Worm (Caenorhabditis elegans) whole organism, young adult: ENCODE results near the gene ani-2.

Source experiments
- C06A6.2 ChIP-seq: fragments of 200-800 bp; sonication (Bioruptor generic); conservative IDR thresholded peaks from 2 replicates; pipeline ENCODE4 v1.3.6; 2022; ENCODE audit warnings: missing genetic modification characterization, missing compliant biosample characterization
- D2030.7 ChIP-seq: fragments of 200-800 bp; sonication (Bioruptor generic); IDR thresholded peaks from 2 replicates; pipeline ENCODE4 v1.3.6; 2022; ENCODE audit warnings: missing genetic modification reagents, missing genetic modification characterization, missing compliant biosample characterization
- F22D6.2 ChIP-seq: sonication (generic microtip); optimal IDR thresholded peaks from 2 replicates; lab custom pipeline; 2016; ENCODE audit warnings: mild to moderate bottlenecking, missing genetic modification characterization, missing compliant biosample characterization
- F33H1.4 ChIP-seq: fragments of 200-800 bp; sonication (Bioruptor generic); IDR thresholded peaks from 2 replicates; pipeline ENCODE4 v1.3.6; 2022; ENCODE audit warnings: missing genetic modification reagents, missing genetic modification characterization, missing compliant biosample characterization
- F37B4.10 ChIP-seq: fragments of 200-800 bp; sonication (Bioruptor generic); IDR thresholded peaks from 2 replicates; pipeline ENCODE4 v1.3.6; 2022; ENCODE audit warnings: missing genetic modification characterization, missing compliant biosample characterization
- F55B11.4 ChIP-seq: sonication (generic microtip); optimal IDR thresholded peaks from 2 replicates; lab custom pipeline; 2016; ENCODE audit warnings: missing compliant biosample characterization, missing genetic modification characterization, borderline replicate concordance; ENCODE audit not compliant: insufficient read depth
- K11D2.4 ChIP-seq: fragments of 200-800 bp; sonication (Bioruptor generic); IDR thresholded peaks from 2 replicates; pipeline ENCODE4 v1.3.6; 2022; ENCODE audit warnings: missing genetic modification reagents, missing genetic modification characterization, missing compliant biosample characterization
- K12H6.12 ChIP-seq: fragments of 200-800 bp; sonication (Bioruptor generic); optimal IDR thresholded peaks from 2 replicates; lab custom pipeline; 2018; ENCODE audit warnings: mild to moderate bottlenecking, missing genetic modification characterization, missing compliant biosample characterization
- Y53G8AR.9 ChIP-seq: fragments of 200-800 bp; sonication (Bioruptor generic); conservative IDR thresholded peaks from 2 replicates; pipeline ENCODE4 v1.3.6; 2022; ENCODE audit warnings: missing genetic modification reagents, missing genetic modification characterization, missing compliant biosample characterization
- Y56A3A.18 ChIP-seq: fragments of 200-800 bp; sonication (Bioruptor generic); IDR thresholded peaks from 2 replicates; pipeline ENCODE4 v1.3.6; 2022; ENCODE audit warnings: missing genetic modification reagents, missing genetic modification characterization, missing compliant biosample characterization
- Y67H2A.10 ChIP-seq: fragments of 200-800 bp; sonication (Bioruptor generic); conservative IDR thresholded peaks from 2 replicates; pipeline ENCODE4 v1.3.6; 2022; ENCODE audit warnings: missing genetic modification reagents, missing genetic modification characterization, missing compliant biosample characterization
- Y95B8A.8 ChIP-seq: fragments of 200-800 bp; sonication (Bioruptor generic); IDR thresholded peaks from 2 replicates; pipeline ENCODE4 v1.3.6; 2022; ENCODE audit warnings: missing genetic modification reagents, missing genetic modification characterization, missing compliant biosample characterization
- ama-1 ChIP-seq, 3 experiments: fragments of 150-350 bp in 1 of 3; sonication (generic microtip) in 2 of 3; optimal IDR thresholded peaks; 2 replicates each; lab custom pipeline; 2014 to 2018; ENCODE audit warnings: missing biosample characterization in 2 of 3, missing genetic modification characterization in 2 of 3, missing genetic modification reagents in 2 of 3
- atf-7 ChIP-seq: sonication (generic microtip); optimal IDR thresholded peaks from 2 replicates; lab custom pipeline; 2017; ENCODE audit warnings: mild to moderate bottlenecking, missing genetic modification characterization, missing compliant biosample characterization
- attf-5 ChIP-seq: fragments of 200-800 bp; sonication (Bioruptor generic); optimal IDR thresholded peaks from 2 replicates; lab custom pipeline; 2018; ENCODE audit warnings: mild to moderate bottlenecking, missing genetic modification characterization, missing compliant biosample characterization
- attf-6 ChIP-seq: fragments of 200-800 bp; sonication (Bioruptor generic); IDR thresholded peaks from 2 replicates; pipeline ENCODE4 v1.3.6; 2022; ENCODE audit warnings: missing genetic modification reagents, missing genetic modification characterization, missing compliant biosample characterization
- cebp-2 ChIP-seq: fragments of 200-800 bp; sonication (Bioruptor generic); IDR thresholded peaks from 2 replicates; pipeline ENCODE4 v1.3.6; 2022; ENCODE audit warnings: missing genetic modification characterization, missing compliant biosample characterization
- ceh-100 ChIP-seq: fragments of 200-800 bp; sonication (Bioruptor generic); IDR thresholded peaks from 2 replicates; pipeline ENCODE4 v1.3.6; 2022; ENCODE audit warnings: missing genetic modification reagents, missing genetic modification characterization, missing compliant biosample characterization
- ceh-40 ChIP-seq: fragments of 200-800 bp; sonication (Bioruptor generic); IDR thresholded peaks from 2 replicates; pipeline ENCODE4 v1.3.6; 2022; ENCODE audit warnings: missing genetic modification characterization, missing compliant biosample characterization
- chd-7 ChIP-seq: sonication (generic microtip); optimal IDR thresholded peaks from 2 replicates; lab custom pipeline; 2016; ENCODE audit warnings: mild to moderate bottlenecking, missing genetic modification characterization, moderate library complexity, missing compliant biosample characterization
- die-1 ChIP-seq: sonication (generic microtip); optimal IDR thresholded peaks from 2 replicates; lab custom pipeline; 2016; ENCODE audit warnings: missing genotype, mild to moderate bottlenecking, missing genetic modification characterization, missing compliant biosample characterization
- gei-17 ChIP-seq: fragments of 200-800 bp; sonication (Bioruptor generic); optimal IDR thresholded peaks from 2 replicates; lab custom pipeline; 2018; ENCODE audit warnings: mild to moderate bottlenecking, missing genetic modification characterization, missing compliant biosample characterization
- hlh-12 ChIP-seq: sonication (generic microtip); optimal IDR thresholded peaks from 2 replicates; lab custom pipeline; 2016; ENCODE audit warnings: missing genetic modification characterization, missing compliant biosample characterization
- hmg-1.2 ChIP-seq: fragments of 200-800 bp; sonication (Bioruptor generic); IDR thresholded peaks from 2 replicates; pipeline ENCODE4 v1.3.6; 2022; ENCODE audit warnings: missing genetic modification reagents, missing genetic modification characterization, missing compliant biosample characterization
- lin-26 ChIP-seq: fragments of 200-800 bp; sonication (Bioruptor generic); IDR thresholded peaks from 2 replicates; pipeline ENCODE4 v1.3.6; 2022; ENCODE audit warnings: missing genetic modification reagents, missing genetic modification characterization, missing compliant biosample characterization
- lin-35 ChIP-seq, 3 experiments: fragments of 150-350 bp in 2 of 3; sonication (generic microtip) in 1 of 3; optimal IDR thresholded peaks; 2 replicates each; lab custom pipeline; 2014 to 2018; ENCODE audit warnings: missing biosample characterization in 3 of 3, missing genetic modification characterization in 3 of 3, missing genetic modification reagents in 3 of 3
- lin-40 ChIP-seq: sonication (generic microtip); optimal IDR thresholded peaks from 2 replicates; lab custom pipeline; 2016; ENCODE audit warnings: missing genetic modification characterization, mild to moderate bottlenecking, missing compliant biosample characterization, missing genotype, missing genetic modification reagents
- lir-1 ChIP-seq: fragments of 200-800 bp; sonication (Bioruptor generic); conservative IDR thresholded peaks from 2 replicates; pipeline ENCODE4 v1.3.6; 2022; ENCODE audit warnings: missing genetic modification reagents, missing genetic modification characterization, missing compliant biosample characterization
- lsl-1 ChIP-seq: fragments of 200-800 bp; sonication (Bioruptor generic); optimal IDR thresholded peaks from 2 replicates; lab custom pipeline; 2018; ENCODE audit warnings: mild to moderate bottlenecking, missing genetic modification characterization, moderate library complexity, missing compliant biosample characterization
- madf-3 ChIP-seq: fragments of 200-800 bp; sonication (Bioruptor generic); IDR thresholded peaks from 2 replicates; pipeline ENCODE4 v1.3.6; 2022; ENCODE audit warnings: missing genetic modification reagents, missing genetic modification characterization, missing compliant biosample characterization
- madf-6 ChIP-seq: fragments of 200-800 bp; sonication (Bioruptor generic); IDR thresholded peaks from 2 replicates; pipeline ENCODE4 v1.3.6; 2022; ENCODE audit warnings: missing genetic modification reagents, missing genetic modification characterization, missing compliant biosample characterization
- mcd-1 ChIP-seq: fragments of 200-800 bp; sonication (Bioruptor generic); IDR thresholded peaks from 2 replicates; pipeline ENCODE4 v1.3.6; 2022; ENCODE audit warnings: missing genetic modification reagents, missing genetic modification characterization, missing compliant biosample characterization
- mel-28 ChIP-seq: sonication (generic microtip); optimal IDR thresholded peaks from 2 replicates; lab custom pipeline; 2016; ENCODE audit warnings: borderline replicate concordance, mild to moderate bottlenecking, missing genetic modification characterization, missing compliant biosample characterization
- mxl-1 ChIP-seq: sonication (generic microtip); optimal IDR thresholded peaks from 2 replicates; lab custom pipeline; 2016; ENCODE audit warnings: missing genetic modification characterization, missing compliant biosample characterization
- nfya-1 ChIP-seq: sonication (generic microtip); optimal IDR thresholded peaks from 2 replicates; lab custom pipeline; 2017; ENCODE audit warnings: antibody characterized with exemption, missing compliant biosample characterization, missing genetic modification characterization, borderline replicate concordance; ENCODE audit not compliant: insufficient read depth
- nhr-80 ChIP-seq: sonication (generic microtip); optimal IDR thresholded peaks from 2 replicates; lab custom pipeline; 2016; ENCODE audit warnings: missing genetic modification characterization, missing compliant biosample characterization
- rcor-1 ChIP-seq: fragments of 200-800 bp; sonication (Bioruptor generic); IDR thresholded peaks from 2 replicates; pipeline ENCODE4 v1.3.6; 2022; ENCODE audit warnings: missing genetic modification reagents, missing genetic modification characterization, missing compliant biosample characterization
- rec-8 ChIP-seq, 2 experiments: sonication (generic microtip); optimal IDR thresholded peaks; 2 replicates each; lab custom pipeline; 2016; ENCODE audit warnings: mild to moderate bottlenecking in 2 of 2, missing genetic modification characterization in 2 of 2, missing genetic modification reagents in 2 of 2, missing genotype in 2 of 2, missing biosample characterization in 1 of 2, missing compliant biosample characterization in 1 of 2, moderate library complexity in 1 of 2
- snpc-1.3 ChIP-seq: sonication (generic microtip); optimal IDR thresholded peaks from 2 replicates; lab custom pipeline; 2017; ENCODE audit warnings: missing genetic modification characterization, mild to moderate bottlenecking, missing compliant biosample characterization, antibody characterized with exemption, moderate library complexity, missing genotype, missing genetic modification reagents; ENCODE audit not compliant: insufficient read depth
- tbp1 ChIP-seq: fragments of 200-800 bp; sonication (Bioruptor generic); optimal IDR thresholded peaks from 2 replicates; lab custom pipeline; 2018; ENCODE audit warnings: mild to moderate bottlenecking, missing genetic modification characterization, missing compliant biosample characterization
- tbx-9 ChIP-seq: sonication (generic microtip); optimal IDR thresholded peaks from 2 replicates; lab custom pipeline; 2016; ENCODE audit warnings: borderline replicate concordance, missing genetic modification characterization, inconsistent platforms, missing compliant biosample characterization
- tlf-1 ChIP-seq: fragments of 200-800 bp; sonication (Bioruptor generic); optimal IDR thresholded peaks from 2 replicates; lab custom pipeline; 2018; ENCODE audit warnings: mild to moderate bottlenecking, missing genetic modification characterization, missing compliant biosample characterization
- unc-130 ChIP-seq: sonication (generic microtip); optimal IDR thresholded peaks from 2 replicates; lab custom pipeline; 2016; ENCODE audit warnings: missing genetic modification reagents, missing genetic modification characterization, missing compliant biosample characterization
- unc-62 ChIP-seq: fragments of 150-350 bp; optimal IDR thresholded peaks from 2 replicates; lab custom pipeline; 2014; ENCODE audit warnings: missing biosample characterization, missing genetic modification reagents, missing genetic modification characterization
- xnd-1 ChIP-seq: sonication (generic microtip); optimal IDR thresholded peaks from 2 replicates; lab custom pipeline; 2016; ENCODE audit warnings: missing genotype, missing genetic modification reagents, missing genetic modification characterization, missing compliant biosample characterization
- zfh-2 ChIP-seq: fragments of 200-800 bp; sonication (Bioruptor generic); conservative IDR thresholded peaks from 2 replicates; pipeline ENCODE4 v1.3.6; 2022; ENCODE audit warnings: missing genetic modification reagents, missing genetic modification characterization, missing compliant biosample characterization
- ztf-18 ChIP-seq: sonication (generic microtip); optimal IDR thresholded peaks from 2 replicates; lab custom pipeline; 2016; ENCODE audit warnings: missing genotype, mild to moderate bottlenecking, missing genetic modification characterization, missing compliant biosample characterization
- ztf-3 ChIP-seq: fragments of 200-800 bp; sonication (Bioruptor generic); optimal IDR thresholded peaks from 2 replicates; lab custom pipeline; 2018; ENCODE audit warnings: mild to moderate bottlenecking, missing genetic modification characterization, missing compliant biosample characterization

ani-2 gene

ce11 chrII:6370110-6370509 is 4.9 kb upstream of the ani-2 start (continued):
- TF ChIP-seq lin-40 (tag; lab: Kevin White, UChicago), result peak; percentile 72
- peak; percentile 31 for TF ChIP-seq atf-7 (tag; lab: Kevin White, UChicago)
- peak; percentile 66 for TF ChIP-seq ceh-100
- peak; percentile 68 for TF ChIP-seq K12H6.12 (tag; lab: Kevin White, UChicago)
- TF ChIP-seq attf-6 (GFP tag; lab: Robert Waterston, UW), result 0 out of 2 replicates have a peak, but pooled peaks have one; percentile 25
- TF ChIP-seq Y67H2A.10, result peak; percentile 57; the same call in 1 of the 2 replicates
- TF ChIP-seq lsl-1, result peak; percentile 75
- 0 out of 2 replicates have a peak, but pooled peaks have one; percentile 18 for TF ChIP-seq C06A6.2 (GFP tag; lab: Robert Waterston, UW)
- peak; percentile 81 for TF ChIP-seq madf-6 (GFP tag; lab: Robert Waterston, UW)
- TF ChIP-seq chd-7 (tag; lab: Kevin White, UChicago), result peak; percentile 63
- TF ChIP-seq ztf-18 (tag; lab: Kevin White, UChicago), result peak; percentile 75
- no peak for TF ChIP-seq F55B11.4 (tag; lab: Kevin White, UChicago)
- peak; percentile 3 for TF ChIP-seq gei-17 (GFP tag; lab: Kevin White, UChicago)
- peak; percentile 95 for TF ChIP-seq mcd-1 (GFP tag; lab: Robert Waterston, UW)
- no peak for TF ChIP-seq ceh-40 (GFP tag; lab: Robert Waterston, UW)
- no peak for TF ChIP-seq lin-26 (GFP tag; lab: Robert Waterston, UW)
- peak; percentile 15 for TF ChIP-seq unc-130 (GFP tag; lab: Kevin White, UChicago)
- peak; percentile 79 for TF ChIP-seq nhr-80 (tag; lab: Kevin White, UChicago)
- TF ChIP-seq cebp-2, result no peak
- no peak for TF ChIP-seq rec-8 (tag; optimal IDR thresholded peaks at IDR 0.05; lab: Kevin White, UChicago)
- TF ChIP-seq tbp1 (GFP tag; lab: Kevin White, UChicago), result peak; percentile 68
- peak; percentile 68; the same call in 1 of the 2 replicates for TF ChIP-seq Y95B8A.8
- peak; percentile 73 for TF ChIP-seq F33H1.4
- TF ChIP-seq zfh-2, result peak; percentile 89
- TF ChIP-seq hlh-12 (tag; lab: Kevin White, UChicago), result no peak
- peak; percentile 58 for TF ChIP-seq tlf-1 (GFP tag; lab: Kevin White, UChicago)
- TF ChIP-seq mxl-1 (tag; lab: Kevin White, UChicago), result no peak
- TF ChIP-seq Y53G8AR.9 (GFP tag; lab: Robert Waterston, UW), result peak; percentile 42; the same call in 1 of the 2 replicates
- TF ChIP-seq lir-1 (GFP tag; lab: Robert Waterston, UW), result peak; percentile 67; the same call in 1 of the 2 replicates
- no peak for TF ChIP-seq ama-1 (optimal IDR thresholded peaks at IDR 0.05; lab: Kevin White, UChicago)
- TF ChIP-seq ama-1 (GFP tag; optimal IDR thresholded peaks at IDR 0.05; lab: Kevin White, UChicago), result no peak
- peak; percentile 97 for TF ChIP-seq hmg-1.2 (GFP tag; lab: Robert Waterston, UW)
- TF ChIP-seq snpc-1.3, result peak; percentile 38
- no peak for TF ChIP-seq ztf-3 (GFP tag; lab: Kevin White, UChicago)
- peak; percentile 85 for TF ChIP-seq D2030.7 (GFP tag; lab: Robert Waterston, UW)
- TF ChIP-seq madf-3 (GFP tag; lab: Robert Waterston, UW), result 0 out of 2 replicates have a peak, but pooled peaks have one; percentile 13
- TF ChIP-seq lin-35 (GFP tag; optimal IDR thresholded peaks at IDR 0.05; lab: Kevin White, UChicago), result peak in 1 of 3 experiments; percentile 48
- no peak for TF ChIP-seq tbx-9 (tag; lab: Kevin White, UChicago)
- no peak for TF ChIP-seq nfya-1 (tag; lab: Kevin White, UChicago)
- peak; percentile 18 for TF ChIP-seq xnd-1 (tag; lab: Kevin White, UChicago)
- TF ChIP-seq mel-28 (tag; lab: Kevin White, UChicago), result no peak
- no peak for TF ChIP-seq F37B4.10
- TF ChIP-seq Y56A3A.18, result no peak
- peak; percentile 95 for TF ChIP-seq attf-5 (GFP tag; lab: Kevin White, UChicago)
- TF ChIP-seq unc-62, result no peak
- TF ChIP-seq K11D2.4 (GFP tag; lab: Robert Waterston, UW), result peak; percentile 54
- TF ChIP-seq F22D6.2 (tag; lab: Kevin White, UChicago), result no peak
- TF ChIP-seq rcor-1 (GFP tag; lab: Robert Waterston, UW), result peak; percentile 64; the same call in 1 of the 2 replicates
- TF ChIP-seq die-1 (tag; lab: Kevin White, UChicago), result no peak
